Worm (Caenorhabditis elegans) whole organism, midembryonic: ENCODE results near the gene C04E6.8.

Experiments
- klf-2 ChIP-seq: fragments of 200-800 bp; sonication (Bioruptor generic); conservative IDR thresholded peaks from 2 replicates; pipeline ENCODE4 v1.3.6; 2022; ENCODE audit warnings: missing genetic modification reagents, missing genetic modification characterization, missing compliant biosample characterization
- med-1 ChIP-seq: sonication (generic microtip); optimal IDR thresholded peaks from 2 replicates; lab custom pipeline; 2017; ENCODE audit warnings: missing genetic modification characterization, mild to moderate bottlenecking, missing compliant biosample characterization, antibody characterized with exemption, missing genetic modification reagents; ENCODE audit not compliant: insufficient read depth

DNA sequence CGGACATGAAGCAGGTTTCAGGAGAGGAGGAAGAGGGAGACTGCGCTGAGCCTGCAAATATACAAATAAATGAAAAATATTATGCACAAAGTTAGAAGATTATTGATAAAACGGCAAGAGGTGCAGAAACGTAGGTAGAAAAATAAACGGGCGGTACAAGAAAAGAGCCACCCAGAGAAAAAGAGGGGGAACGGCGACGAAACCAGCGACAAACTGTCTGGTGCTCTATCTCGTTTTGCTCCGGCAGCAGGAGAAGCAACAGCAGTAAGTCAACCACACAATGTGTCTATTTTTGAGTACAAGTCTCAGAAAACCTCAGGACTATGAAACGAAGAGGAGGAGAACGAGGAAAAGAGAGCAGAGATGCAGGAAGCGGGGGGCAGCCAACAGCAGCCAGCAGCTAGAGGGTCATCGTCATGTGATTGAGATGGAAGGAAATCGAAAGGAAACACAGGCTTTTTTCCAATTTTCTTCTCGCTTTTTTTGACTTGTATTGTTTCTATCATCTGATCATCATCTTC is 37.9 kb downstream of the C04E6.8 start, which contains the start of gene F26F12.3:
- TF ChIP-seq med-1 (no peak), klf-2 (GFP tag; lab: Robert Waterston, UW) (no peak)
